Worm (Caenorhabditis elegans): ENCODE measurements around the gene C50E3.15.

- TF ChIP-seq ref-1 (GFP tag; conservative IDR thresholded peaks at IDR 0.05) = no peak
- no peak for TF ChIP-seq flt-1 (GFP tag; IDR thresholded peaks at IDR 0.05)
- TF ChIP-seq med-1 (GFP tag; optimal IDR thresholded peaks at IDR 0.05; ENCODE audit: insufficient read depth) = no peak
- TF ChIP-seq cog-1 (tag; optimal IDR thresholded peaks at IDR 0.05) = no peak
Observed at ce11 chrV:7624652-7625051, 6.4 kb downstream of the C50E3.15 start, which contains the start of gene grsp-4.
